Fruit fly (Drosophila melanogaster) whole organism, prepupa: ENCODE measurements around the gene GCS2alpha.

ENCODE experiments used
- CG6808 ChIP-seq: fragments of 200-800 bp; sonication (Bioruptor generic); optimal IDR thresholded peaks from 3 replicates; lab custom pipeline; 2017; ENCODE audit warnings: missing biosample characterization, missing genetic modification characterization, mild to moderate bottlenecking, moderate library complexity, missing genetic modification reagents
- CG7368 ChIP-seq: fragments of 200-800 bp; sonication (Bioruptor generic); optimal IDR thresholded peaks from 3 replicates; lab custom pipeline; 2016; ENCODE audit warnings: missing biosample characterization, missing genetic modification characterization
- CG8119 ChIP-seq: fragments of 200-800 bp; sonication (Bioruptor generic); IDR thresholded peaks from 3 replicates; pipeline ENCODE4 v1.3.6; 2022; ENCODE audit warnings: missing biosample characterization, missing genetic modification characterization
- Eip78C ChIP-seq: fragments of 200-800 bp; sonication (Bioruptor generic); peaks from one replicate; lab custom pipeline; 2016; ENCODE audit warnings: missing biosample characterization, missing genetic modification characterization
- Ets96B ChIP-seq: fragments of 200-800 bp; optimal IDR thresholded peaks from 2 replicates; lab custom pipeline; 2019; ENCODE audit warnings: missing biosample characterization, mild to moderate bottlenecking, missing genetic modification characterization, moderate library complexity
- Gug ChIP-seq: fragments of 200-800 bp; sonication (Bioruptor generic); IDR thresholded peaks from 2 replicates; pipeline ENCODE4 v1.3.6; 2022; ENCODE audit warnings: missing biosample characterization, missing genetic modification characterization
- Hr39 ChIP-seq: fragments of 200-800 bp; sonication (Bioruptor generic); optimal IDR thresholded peaks from 2 replicates; lab custom pipeline; 2016; ENCODE audit warnings: missing biosample characterization, missing genetic modification characterization
- Hr4 ChIP-seq: fragments of 200-800 bp; sonication (Bioruptor generic); optimal IDR thresholded peaks from 3 replicates; lab custom pipeline; 2016; ENCODE audit warnings: missing biosample characterization, missing genetic modification characterization
- Lpt ChIP-seq: fragments of 200-800 bp; sonication (Bioruptor generic); optimal IDR thresholded peaks from 3 replicates; lab custom pipeline; 2016; ENCODE audit warnings: missing biosample characterization, missing genetic modification characterization
- esn ChIP-seq: fragments of 200-800 bp; sonication (Bioruptor generic); optimal IDR thresholded peaks from 2 replicates; lab custom pipeline; 2016; ENCODE audit warnings: missing biosample characterization, mild to moderate bottlenecking, missing genetic modification characterization, moderate library complexity

- no peak for TF ChIP-seq Hr39 (GFP tag; lab: Kevin White, UChicago)
- no peak for TF ChIP-seq Hr4 (GFP tag; lab: Kevin White, UChicago)
- TF ChIP-seq Ets96B (tag; lab: Kevin White, UChicago) = no peak
- TF ChIP-seq CG6808 (GFP tag; lab: Kevin White, UChicago) = no peak
- TF ChIP-seq CG7368 (GFP tag; lab: Kevin White, UChicago) = no peak
- no peak for TF ChIP-seq Eip78C
- TF ChIP-seq esn = no peak
- no peak for TF ChIP-seq Gug (GFP tag; lab: Robert Waterston, UW)
- TF ChIP-seq CG8119 = no peak
- TF ChIP-seq Lpt = no peak
These were observed 27.1 kb upstream of the GCS2alpha start for dm6 chrX:21632213-21632612.
